Worm (Caenorhabditis elegans) whole organism, L3 larva: Measurements from ENCODE around the gene K08F9.4.

Source experiments
- R02D3.7 ChIP-seq: fragments of 150-350 bp; optimal IDR thresholded peaks from 2 replicates; lab custom pipeline; 2014; ENCODE audit warnings: missing biosample characterization, missing genetic modification characterization
- daf-12 ChIP-seq: fragments of 150-350 bp; optimal IDR thresholded peaks from 2 replicates; lab custom pipeline; 2014; ENCODE audit warnings: missing biosample characterization, missing genetic modification reagents, missing genetic modification characterization
- elt-2 ChIP-seq: sonication (generic microtip); optimal IDR thresholded peaks from 2 replicates; lab custom pipeline; 2016; ENCODE audit warnings: missing genetic modification reagents, mild to moderate bottlenecking, missing genetic modification characterization, missing compliant biosample characterization
- fkh-10 ChIP-seq: sonication (generic microtip); optimal IDR thresholded peaks from 2 replicates; lab custom pipeline; 2017; ENCODE audit warnings: missing biosample characterization, missing genetic modification reagents, missing genetic modification characterization
- lin-15B ChIP-seq: fragments of 150-350 bp; optimal IDR thresholded peaks from 2 replicates; lab custom pipeline; 2014; ENCODE audit warnings: missing biosample characterization, missing genetic modification characterization
- lin-39 ChIP-seq: fragments of 150-350 bp; optimal IDR thresholded peaks from 2 replicates; lab custom pipeline; 2018; ENCODE audit warnings: missing biosample characterization, missing genetic modification reagents, missing genetic modification characterization
- nhr-11 ChIP-seq: fragments of 150-350 bp; optimal IDR thresholded peaks from 2 replicates; lab custom pipeline; 2014; ENCODE audit warnings: missing biosample characterization, missing genetic modification characterization
- nhr-28 ChIP-seq: fragments of 150-350 bp; optimal IDR thresholded peaks from 2 replicates; lab custom pipeline; 2014; ENCODE audit warnings: missing biosample characterization, missing genetic modification characterization
- snpc-4 ChIP-seq: fragments of 150-350 bp; optimal IDR thresholded peaks from 2 replicates; lab custom pipeline; 2014; ENCODE audit warnings: missing biosample characterization, missing genetic modification characterization
- unc-62 ChIP-seq: fragments of 150-350 bp; sonication (generic microtip); optimal IDR thresholded peaks from 4 replicates; lab custom pipeline; 2014; ENCODE audit warnings: missing biosample characterization, missing genetic modification reagents, missing genetic modification characterization

- TF ChIP-seq nhr-28 (tag; lab: Kevin White, UChicago) (no peak), fkh-10 (GFP tag; lab: Kevin White, UChicago) (no peak), lin-39 (tag; lab: Kevin White, UChicago) (no peak), daf-12 (tag; lab: Kevin White, UChicago) (no peak), elt-2 (tag; lab: Kevin White, UChicago) (no peak), lin-15B (tag; lab: Kevin White, UChicago) (no peak), R02D3.7 (tag; lab: Kevin White, UChicago) (no peak), snpc-4 (tag; lab: Kevin White, UChicago) (no peak), unc-62 (no peak), nhr-11 (tag; lab: Kevin White, UChicago) (no peak)
These were observed 40.5 kb downstream of the K08F9.4 start, which contains the start of gene Y75B12B.1 for ce11 chrV:15184097-15185040.
